Fruit fly (Drosophila melanogaster) whole organism, pupa: ENCODE results near the gene NELF-B.

ENCODE experiments used
- CG10348 ChIP-seq: fragments of 200-800 bp; sonication (Bioruptor generic); IDR thresholded peaks from 2 replicates; pipeline ENCODE4 v1.3.6; 2022; ENCODE audit warnings: missing biosample characterization, missing genetic modification characterization
- CG12605 ChIP-seq: fragments of 200-800 bp; sonication (Bioruptor generic); IDR thresholded peaks from 2 replicates; pipeline ENCODE4 v1.3.6; 2022; ENCODE audit warnings: missing biosample characterization, missing genetic modification characterization
- CG15710 ChIP-seq: fragments of 200-800 bp; sonication (Bioruptor generic); optimal IDR thresholded peaks from 2 replicates; lab custom pipeline; 2018; ENCODE audit warnings: missing biosample characterization, mild to moderate bottlenecking, missing genetic modification characterization, moderate library complexity
- CG17806 ChIP-seq: fragments of 200-800 bp; sonication (Bioruptor generic); optimal IDR thresholded peaks from 2 replicates; lab custom pipeline; 2018; ENCODE audit warnings: missing biosample characterization, mild to moderate bottlenecking, missing genetic modification characterization, moderate library complexity
- CG4496 ChIP-seq: fragments of 200-800 bp; sonication (Bioruptor generic); IDR thresholded peaks from 3 replicates; pipeline ENCODE4 v1.3.6; 2022; ENCODE audit warnings: missing biosample characterization, missing genetic modification characterization
- CG8159 ChIP-seq: fragments of 200-800 bp; sonication (Bioruptor generic); optimal IDR thresholded peaks from 3 replicates; lab custom pipeline; 2018; ENCODE audit warnings: missing biosample characterization, mild to moderate bottlenecking, missing genetic modification characterization, moderate library complexity
- CG9948 ChIP-seq: fragments of 200-800 bp; sonication (Bioruptor generic); optimal IDR thresholded peaks from 2 replicates; lab custom pipeline; 2018; ENCODE audit warnings: missing biosample characterization, mild to moderate bottlenecking, missing genetic modification characterization, moderate library complexity
- D1 ChIP-seq: fragments of 200-800 bp; sonication (Bioruptor generic); optimal IDR thresholded peaks from 2 replicates; lab custom pipeline; 2018; ENCODE audit warnings: missing biosample characterization, mild to moderate bottlenecking, missing genetic modification characterization, moderate library complexity
- Pif1B ChIP-seq: fragments of 200-800 bp; sonication (Bioruptor generic); optimal IDR thresholded peaks from 3 replicates; lab custom pipeline; 2016; ENCODE audit warnings: missing biosample characterization, missing genetic modification characterization
- Snoo ChIP-seq: fragments of 200-800 bp; sonication (Bioruptor generic); optimal IDR thresholded peaks from 3 replicates; lab custom pipeline; 2017; ENCODE audit warnings: missing biosample characterization, mild to moderate bottlenecking, missing genetic modification characterization, inconsistent platforms
- fd96Ca ChIP-seq: fragments of 200-800 bp; sonication (Bioruptor generic); IDR thresholded peaks from 3 replicates; pipeline ENCODE4 v1.3.6; 2022; ENCODE audit warnings: missing biosample characterization, missing genetic modification characterization

DNA sequence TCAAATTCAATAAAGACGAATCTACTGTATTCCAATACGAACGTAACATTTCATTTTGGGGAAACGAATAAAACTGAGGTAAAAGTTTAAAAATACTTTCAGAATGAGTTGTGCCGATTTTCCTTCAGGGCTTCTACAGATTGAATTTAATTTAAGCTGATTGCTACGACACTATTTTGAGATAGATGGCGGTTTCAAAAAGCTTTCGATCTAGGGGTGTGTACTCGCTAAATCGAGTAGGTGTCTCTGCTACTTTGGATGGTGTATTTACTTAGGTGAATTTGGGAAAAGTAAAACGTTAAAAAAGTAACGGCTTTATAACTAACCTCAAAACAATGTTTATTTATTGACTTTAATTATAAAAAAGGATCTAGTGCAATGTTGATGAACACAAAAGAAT, 49.3 kb downstream of the NELF-B start:
- no peak for TF ChIP-seq D1
- no peak for TF ChIP-seq CG12605 (GFP tag; lab: Robert Waterston, UW)
- TF ChIP-seq CG9948 (tag; lab: Kevin White, UChicago), result no peak
- TF ChIP-seq Pif1B, result no peak
- no peak for TF ChIP-seq CG8159
- no peak for TF ChIP-seq CG10348 (GFP tag; lab: Robert Waterston, UW)
- no peak for TF ChIP-seq CG17806 (tag; lab: Kevin White, UChicago)
- TF ChIP-seq fd96Ca (GFP tag; lab: Robert Waterston, UW), result no peak
- TF ChIP-seq CG15710 (tag; lab: Kevin White, UChicago), result no peak
- no peak for TF ChIP-seq CG4496 (GFP tag; lab: Robert Waterston, UW)
- TF ChIP-seq Snoo (tag; lab: Kevin White, UChicago), result no peak
